Fruit fly (Drosophila melanogaster): ENCODE results near the gene CG14445.

Gene CG14445

DNA sequence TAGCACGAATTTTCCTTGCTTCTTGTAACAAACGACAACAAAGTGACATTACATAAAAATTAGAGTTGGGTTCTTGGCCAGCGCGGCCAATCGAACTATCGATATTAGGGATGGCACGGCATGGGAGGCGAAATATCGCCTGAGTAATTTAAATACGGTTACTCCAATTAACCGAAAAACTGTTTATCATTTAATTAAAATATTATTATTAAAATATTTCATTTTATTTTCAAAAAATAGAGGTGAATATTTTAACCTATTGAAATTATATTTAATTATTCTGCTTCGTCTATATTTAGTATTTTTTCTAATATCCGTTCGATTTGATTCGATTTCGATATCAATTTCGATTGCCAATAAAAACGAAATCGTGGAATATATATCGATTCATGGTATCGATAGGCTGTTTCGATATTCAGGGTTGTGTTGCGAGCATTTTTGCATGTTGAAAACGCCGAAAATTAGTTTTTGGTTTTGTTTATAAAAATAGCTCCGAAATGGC is 18.4 kb downstream of the CG14445 start, which contains the start of the genes Rbcn-3A and Spx (continued):
- TF ChIP-seq tgo (GFP tag; IDR thresholded peaks at IDR 0.05) (peak; percentile 28; the same call in 1 of the 3 replicates), CG32532 (GFP tag; IDR thresholded peaks at IDR 0.05) (peak; percentile 47), CG17359 (tag; optimal IDR thresholded peaks at IDR 0.05) (no peak), slou (GFP tag; optimal IDR thresholded peaks at IDR 0.05) (peak; percentile 21), CG6654 (GFP tag; optimal IDR thresholded peaks at IDR 0.05) (no peak), E2f2 (GFP tag; IDR thresholded peaks at IDR 0.05) (peak; percentile 34; the same call in 1 of the 2 replicates), h (optimal IDR thresholded peaks at IDR 0.05) (no peak), CG9727 (GFP tag; optimal IDR thresholded peaks at IDR 0.05) (peak; percentile 32), inv (GFP tag; IDR thresholded peaks at IDR 0.05; ENCODE audit: partially characterized antibody) (peak; percentile 81), lilli (GFP tag; optimal IDR thresholded peaks at IDR 0.05) (peak; percentile 32), CG31441 (GFP tag; IDR thresholded peaks at IDR 0.05) (peak; percentile 36; the same call in 1 of the 2 replicates), Hey (tag; optimal IDR thresholded peaks at IDR 0.05) (no peak), CG10431 (GFP tag; optimal IDR thresholded peaks at IDR 0.05) (no peak), ems (GFP tag; optimal IDR thresholded peaks at IDR 0.05) (no peak), hth (optimal IDR thresholded peaks at IDR 0.05) (no peak), MBD-R2 (GFP tag; IDR thresholded peaks at IDR 0.05) (peak; percentile 49), crc (GFP tag; optimal IDR thresholded peaks at IDR 0.05) (no peak), CG2889 (GFP tag; IDR thresholded peaks at IDR 0.05) (0 out of 3 replicates have a peak, but pooled peaks have one; percentile 27), row (GFP tag; IDR thresholded peaks at IDR 0.05) (peak; percentile 81), sob (GFP tag; IDR thresholded peaks at IDR 0.05) (peak; percentile 28; the same call in 1 of the 2 replicates), CG9215 (GFP tag; IDR thresholded peaks at IDR 0.05) (0 out of 2 replicates have a peak, but pooled peaks have one; percentile 11), dan (GFP tag; IDR thresholded peaks at IDR 0.05) (no peak), sima (GFP tag; optimal IDR thresholded peaks at IDR 0.05) (no peak), Meics (GFP tag; optimal IDR thresholded peaks at IDR 0.05) (peak; percentile 12), CG11093 (GFP tag; IDR thresholded peaks at IDR 0.05) (no peak), CG3995 (GFP tag; optimal IDR thresholded peaks at IDR 0.05) (peak; percentile 4), dmrt99B (tag; optimal IDR thresholded peaks at IDR 0.05) (no peak), chn (GFP tag; optimal IDR thresholded peaks at IDR 0.05) (no peak), Optix (GFP tag; IDR thresholded peaks at IDR 0.05) (no peak), gce (GFP tag; IDR thresholded peaks at IDR 0.05) (no peak), Lim3 (GFP tag; IDR thresholded peaks at IDR 0.05) (no peak), lab (GFP tag; optimal IDR thresholded peaks at IDR 0.05) (peak; percentile 34), Dref (GFP tag; IDR thresholded peaks at IDR 0.05) (peak; percentile 77), CG9932 (GFP tag; IDR thresholded peaks at IDR 0.05) (peak; percentile 63), Hr51 (GFP tag; optimal IDR thresholded peaks at IDR 0.05) (peak in 1 of 2 experiments; percentile 35), CG18619 (GFP tag; optimal IDR thresholded peaks at IDR 0.05) (peak; percentile 30), CG17361 (GFP tag; IDR thresholded peaks at IDR 0.05) (peak; percentile 62; the same call in 2 of the 3 replicates), crp (GFP tag; optimal IDR thresholded peaks at IDR 0.05) (no peak), Opbp (GFP tag; IDR thresholded peaks at IDR 0.05; ENCODE audit: partially characterized antibody) (peak; percentile 77), CoRest (tag; optimal IDR thresholded peaks at IDR 0.05) (peak; percentile 69), Hand (GFP tag; optimal IDR thresholded peaks at IDR 0.05) (no peak), CHES-1-like (GFP tag; optimal IDR thresholded peaks at IDR 0.05) (no peak), CG14860 (GFP tag; IDR thresholded peaks at IDR 0.05; ENCODE audit: partially characterized antibody) (peak; percentile 89), Doc2 (GFP tag; IDR thresholded peaks at IDR 0.05) (no peak), CG30020 (tag; optimal IDR thresholded peaks at IDR 0.05) (peak; percentile 32), CG3847 (GFP tag; IDR thresholded peaks at IDR 0.05) (0 out of 2 replicates have a peak, but pooled peaks have one; percentile 25), CG7963 (GFP tag; IDR thresholded peaks at IDR 0.05; ENCODE audit: partially characterized antibody) (peak; percentile 83), CG1832 (GFP tag; optimal IDR thresholded peaks at IDR 0.05) (no peak), CG1529 (GFP tag; optimal IDR thresholded peaks at IDR 0.05) (no peak), CG30403 (GFP tag; optimal IDR thresholded peaks at IDR 0.05) (peak; percentile 46), CG6175 (GFP tag; IDR thresholded peaks at IDR 0.05) (no peak)

Measured in whole organism, embryonic.